Worm (Caenorhabditis elegans): ENCODE measurements around the gene ssq-1.

DNA sequence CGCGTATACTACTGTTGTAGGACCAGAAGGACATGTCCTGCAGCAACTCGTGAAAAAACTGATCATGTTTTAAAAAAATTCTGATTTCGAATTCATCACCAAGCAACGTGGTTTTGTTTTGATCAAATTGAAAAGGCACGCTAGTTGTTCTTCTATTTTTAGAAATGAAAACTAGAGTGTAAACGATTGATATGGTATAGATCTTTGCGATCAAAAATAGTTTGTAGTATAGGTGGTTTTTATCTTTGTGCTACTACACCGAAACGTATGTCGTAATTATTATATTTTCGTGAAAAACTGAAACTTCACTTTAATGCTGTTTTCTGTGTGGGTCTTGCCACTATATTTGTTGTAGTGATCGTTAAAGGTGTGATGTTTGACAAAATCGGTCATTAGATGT lies 14.5 kb downstream of the ssq-1 start:
- TF ChIP-seq fkh-10 (GFP tag; optimal IDR thresholded peaks at IDR 0.05): no peak
- no peak for TF ChIP-seq ZK546.5 (tag; optimal IDR thresholded peaks at IDR 0.05)
- TF ChIP-seq fkh-2 (tag; optimal IDR thresholded peaks at IDR 0.05): no peak
- no peak for TF ChIP-seq zag-1 (tag; optimal IDR thresholded peaks at IDR 0.05)
- TF ChIP-seq R02D3.7 (tag; optimal IDR thresholded peaks at IDR 0.05): no peak
- TF ChIP-seq lin-39 (tag; optimal IDR thresholded peaks at IDR 0.05): no peak
- no peak for TF ChIP-seq tbx-2 (tag; optimal IDR thresholded peaks at IDR 0.05)
- TF ChIP-seq unc-62 (GFP tag; optimal IDR thresholded peaks at IDR 0.05): no peak
- no peak for TF ChIP-seq pqm-1 (tag; optimal IDR thresholded peaks at IDR 0.05)
- TF ChIP-seq ceh-16 (tag; optimal IDR thresholded peaks at IDR 0.05): no peak
- TF ChIP-seq unc-39 (tag; optimal IDR thresholded peaks at IDR 0.05): no peak
- no peak for TF ChIP-seq ceh-82 (tag; optimal IDR thresholded peaks at IDR 0.05)
- TF ChIP-seq nhr-237 (tag; optimal IDR thresholded peaks at IDR 0.05): no peak
- no peak for TF ChIP-seq nfya-1 (tag; optimal IDR thresholded peaks at IDR 0.05; ENCODE audit: insufficient read depth)
